Fruit fly (Drosophila melanogaster) whole organism, embryonic: ENCODE measurements around the gene ninaC.

Experiments used
- CG10147 ChIP-seq: fragments of 200-800 bp; sonication (Bioruptor generic); optimal IDR thresholded peaks from 2 replicates; lab custom pipeline; 2019; ENCODE audit warnings: missing biosample characterization, mild to moderate bottlenecking, missing genetic modification characterization, moderate library complexity
- CG10267 ChIP-seq: fragments of 200-800 bp; sonication (Bioruptor generic); optimal IDR thresholded peaks from 2 replicates; lab custom pipeline; 2018; ENCODE audit warnings: missing biosample characterization, mild to moderate bottlenecking, missing genetic modification characterization, moderate library complexity
- CG10431 ChIP-seq: fragments of 200-800 bp; sonication (Bioruptor generic); optimal IDR thresholded peaks from 3 replicates; lab custom pipeline; 2018; ENCODE audit warnings: missing biosample characterization, mild to moderate bottlenecking, missing genetic modification characterization
- CG10565 ChIP-seq: fragments of 200-800 bp; sonication (Bioruptor generic); optimal IDR thresholded peaks from 3 replicates; lab custom pipeline; 2016; ENCODE audit warnings: missing biosample characterization, mild to moderate bottlenecking, missing genetic modification characterization
- CG12155 ChIP-seq: fragments of 200-800 bp; sonication (Bioruptor generic); optimal IDR thresholded peaks from 3 replicates; lab custom pipeline; 2016; ENCODE audit warnings: missing biosample characterization, missing genetic modification characterization
- CG14860 ChIP-seq: fragments of 200-800 bp; sonication (Bioruptor generic); IDR thresholded peaks from 3 replicates; pipeline ENCODE4 v1.3.6; 2022; ENCODE audit warnings: missing biosample characterization, missing genetic modification characterization; ENCODE audit not compliant: partially characterized antibody
- CG15269 ChIP-seq: fragments of 200-800 bp; sonication (Bioruptor generic); optimal IDR thresholded peaks from 2 replicates; lab custom pipeline; 2018; ENCODE audit warnings: missing biosample characterization, mild to moderate bottlenecking, missing genetic modification characterization, moderate library complexity
- CG1832 ChIP-seq: fragments of 200-800 bp; sonication (Bioruptor generic); optimal IDR thresholded peaks from 2 replicates; lab custom pipeline; 2017; ENCODE audit warnings: missing biosample characterization, mild to moderate bottlenecking, missing genetic modification characterization, inconsistent platforms
- CG34224 ChIP-seq: fragments of 200-800 bp; sonication (Bioruptor generic); IDR thresholded peaks from 3 replicates; pipeline ENCODE4 v1.3.6; 2022; ENCODE audit warnings: missing biosample characterization, missing genetic modification characterization; ENCODE audit not compliant: partially characterized antibody
- CG4404 ChIP-seq: fragments of 200-800 bp; sonication (Bioruptor generic); IDR thresholded peaks from 2 replicates; pipeline ENCODE4 v1.3.6; 2022; ENCODE audit warnings: missing biosample characterization, missing genetic modification characterization
- CG7556 ChIP-seq: fragments of 200-800 bp; sonication (Bioruptor generic); optimal IDR thresholded peaks from 2 replicates; lab custom pipeline; 2017; ENCODE audit warnings: missing biosample characterization, mild to moderate bottlenecking, missing genetic modification characterization
- CG7963 ChIP-seq: fragments of 200-800 bp; sonication (Bioruptor generic); IDR thresholded peaks from 3 replicates; pipeline ENCODE4 v1.3.6; 2022; ENCODE audit warnings: missing biosample characterization, missing genetic modification characterization; ENCODE audit not compliant: partially characterized antibody
- CG9609 ChIP-seq: fragments of 200-800 bp; sonication (Bioruptor generic); optimal IDR thresholded peaks from 3 replicates; lab custom pipeline; 2016; ENCODE audit warnings: missing biosample characterization, missing genetic modification characterization
- CG9727 ChIP-seq: fragments of 200-800 bp; sonication (Bioruptor generic); optimal IDR thresholded peaks from 3 replicates; lab custom pipeline; 2017; ENCODE audit warnings: missing biosample characterization, mild to moderate bottlenecking, missing genetic modification characterization
- CG9932 ChIP-seq: fragments of 200-800 bp; sonication (Bioruptor generic); IDR thresholded peaks from 2 replicates; pipeline ENCODE4 v1.3.6; 2022; ENCODE audit warnings: missing biosample characterization, missing genetic modification characterization
- Elba2 ChIP-seq: fragments of 200-800 bp; sonication (Bioruptor generic); optimal IDR thresholded peaks from 3 replicates; lab custom pipeline; 2016; ENCODE audit warnings: missing biosample characterization, missing genetic modification characterization
- HLH4C ChIP-seq: fragments of 200-800 bp; sonication (Bioruptor generic); IDR thresholded peaks from 3 replicates; pipeline ENCODE4 v1.3.6; 2022; ENCODE audit warnings: missing biosample characterization, missing genetic modification characterization; ENCODE audit not compliant: partially characterized antibody
- Hr3 ChIP-seq: fragments of 200-800 bp; sonication (Bioruptor generic); optimal IDR thresholded peaks from 3 replicates; lab custom pipeline; 2016; ENCODE audit warnings: missing biosample characterization, missing genetic modification characterization
- Med ChIP-seq: fragments of 200-800 bp; sonication (Bioruptor generic); peaks from one replicate; lab custom pipeline; 2016; ENCODE audit warnings: missing biosample characterization, missing genetic modification characterization, mild to moderate bottlenecking, inconsistent platforms, moderate library complexity
- Myb ChIP-seq: fragments of 200-800 bp; sonication (Bioruptor generic); optimal IDR thresholded peaks from 2 replicates; lab custom pipeline; 2016; ENCODE audit warnings: missing biosample characterization, missing genetic modification characterization
- NC2β ChIP-seq: fragments of 200-800 bp; sonication (Bioruptor generic); optimal IDR thresholded peaks from 2 replicates; lab custom pipeline; 2016; ENCODE audit warnings: missing biosample characterization, missing genetic modification characterization
- NFAT ChIP-seq: fragments of 200-800 bp; sonication (Bioruptor generic); IDR thresholded peaks from 2 replicates; pipeline ENCODE4 v1.3.6; 2022; ENCODE audit warnings: missing biosample characterization, missing genetic modification characterization
- Neu2 ChIP-seq: fragments of 200-800 bp; sonication (Bioruptor generic); optimal IDR thresholded peaks from 3 replicates; lab custom pipeline; 2016; ENCODE audit warnings: missing biosample characterization, missing genetic modification characterization, borderline replicate concordance
- Side ChIP-seq: fragments of 200-800 bp; sonication (Bioruptor generic); optimal IDR thresholded peaks from 2 replicates; lab custom pipeline; 2016; ENCODE audit warnings: missing biosample characterization, missing genetic modification characterization
- Sin3A ChIP-seq: fragments of >200 bp; optimal IDR thresholded peaks from 2 replicates; lab custom pipeline; 2018
- amos ChIP-seq: fragments of 200-800 bp; sonication (Bioruptor generic); IDR thresholded peaks from 2 replicates; pipeline ENCODE4 v1.3.6; 2022; ENCODE audit warnings: missing biosample characterization, missing genetic modification characterization; ENCODE audit not compliant: partially characterized antibody
- caup ChIP-seq: fragments of 200-800 bp; sonication (Bioruptor generic); optimal IDR thresholded peaks from 3 replicates; lab custom pipeline; 2017; ENCODE audit warnings: missing biosample characterization, mild to moderate bottlenecking, missing genetic modification characterization, moderate library complexity; ENCODE audit not compliant: severe bottlenecking
- chn ChIP-seq: fragments of 200-800 bp; sonication (Bioruptor generic); optimal IDR thresholded peaks from 2 replicates; lab custom pipeline; 2016; ENCODE audit warnings: missing biosample characterization, missing genetic modification characterization
- crp ChIP-seq, 2 experiments: fragments of 200-800 bp; sonication (Bioruptor generic); optimal IDR thresholded peaks; 2 replicates in 1 of 2; 3 replicates in 1 of 2; lab custom pipeline; 2017; ENCODE audit warnings: missing biosample characterization in 2 of 2, missing genetic modification characterization in 2 of 2, mild to moderate bottlenecking in 1 of 2, moderate library complexity in 1 of 2
- da ChIP-seq: fragments of 200-800 bp; sonication (Bioruptor generic); optimal IDR thresholded peaks from 2 replicates; lab custom pipeline; 2016; ENCODE audit warnings: missing biosample characterization, missing genetic modification characterization
- dpn ChIP-seq, 2 experiments: fragments of 200-800 bp; sonication (Bioruptor generic); optimal IDR thresholded peaks; 3 replicates each; lab custom pipeline; 2016; ENCODE audit warnings: missing biosample characterization in 2 of 2, missing genetic modification characterization in 2 of 2
- dysf ChIP-seq: fragments of 200-800 bp; sonication (Bioruptor generic); IDR thresholded peaks from 3 replicates; pipeline ENCODE4 v1.3.6; 2022; ENCODE audit warnings: missing biosample characterization, missing genetic modification characterization
- emc ChIP-seq: fragments of 200-800 bp; sonication (Bioruptor generic); optimal IDR thresholded peaks from 2 replicates; lab custom pipeline; 2016; ENCODE audit warnings: missing biosample characterization, missing genetic modification characterization
- fd96Cb ChIP-seq: fragments of 200-800 bp; sonication (Bioruptor generic); optimal IDR thresholded peaks from 2 replicates; lab custom pipeline; 2018; ENCODE audit warnings: missing biosample characterization, mild to moderate bottlenecking, missing genetic modification characterization, moderate library complexity
- grn ChIP-seq: fragments of 200-800 bp; sonication (Bioruptor generic); optimal IDR thresholded peaks from 3 replicates; lab custom pipeline; 2017; ENCODE audit warnings: missing biosample characterization, missing genetic modification characterization
- gsb-n ChIP-seq: fragments of 200-800 bp; sonication (Bioruptor generic); optimal IDR thresholded peaks from 3 replicates; lab custom pipeline; 2018; ENCODE audit warnings: missing biosample characterization, mild to moderate bottlenecking, missing genetic modification characterization
- ham ChIP-seq: fragments of 200-800 bp; sonication (Bioruptor generic); IDR thresholded peaks from 2 replicates; pipeline ENCODE4 v1.3.6; 2022; ENCODE audit warnings: missing biosample characterization, missing genetic modification characterization
- ken ChIP-seq: fragments of 200-800 bp; sonication (Bioruptor generic); IDR thresholded peaks from 3 replicates; pipeline ENCODE4 v1.3.6; 2022; ENCODE audit warnings: missing biosample characterization, missing genetic modification characterization
- klu ChIP-seq: fragments of 200-800 bp; sonication (Bioruptor generic); IDR thresholded peaks from 2 replicates; pipeline ENCODE4 v1.3.6; 2022; ENCODE audit warnings: missing biosample characterization, missing genetic modification characterization
- pan ChIP-seq, 4 experiments: fragments of >200 bp in 3 of 4; fragments of 200-800 bp in 1 of 4; sonication (Bioruptor generic) in 1 of 4; optimal IDR thresholded peaks in 3 of 4; IDR thresholded peaks in 1 of 4; 2 replicates each; pipeline versions ENCODE4 v1.3.6 to Lab custom; 2017 to 2022; ENCODE audit warnings: missing biosample characterization in 2 of 4, missing genetic modification characterization in 2 of 4, mixed read lengths in 1 of 4
- pita ChIP-seq: fragments of 200-800 bp; sonication (Bioruptor generic); optimal IDR thresholded peaks from 2 replicates; lab custom pipeline; 2017; ENCODE audit warnings: missing biosample characterization, mild to moderate bottlenecking, missing genetic modification characterization
- so ChIP-seq: fragments of 200-800 bp; sonication (Bioruptor generic); IDR thresholded peaks from 3 replicates; pipeline ENCODE4 v1.3.6; 2022; ENCODE audit warnings: missing biosample characterization, missing genetic modification characterization
- sob ChIP-seq: fragments of 200-800 bp; sonication (Bioruptor generic); IDR thresholded peaks from 2 replicates; pipeline ENCODE4 v1.3.6; 2022; ENCODE audit warnings: missing biosample characterization, missing genetic modification characterization
- sqz ChIP-seq: fragments of 200-800 bp; sonication (Bioruptor generic); optimal IDR thresholded peaks from 3 replicates; lab custom pipeline; 2018; ENCODE audit warnings: missing biosample characterization, mild to moderate bottlenecking, missing genetic modification characterization
- tin ChIP-seq: fragments of 200-800 bp; sonication (Bioruptor generic); optimal IDR thresholded peaks from 3 replicates; lab custom pipeline; 2016; ENCODE audit warnings: missing biosample characterization, missing genetic modification characterization
- twi ChIP-seq: fragments of 200-800 bp; optimal IDR thresholded peaks from 2 replicates; lab custom pipeline; 2019; ENCODE audit warnings: missing biosample characterization, mild to moderate bottlenecking, missing genetic modification characterization, moderate library complexity
- wdn ChIP-seq: fragments of 200-800 bp; sonication (Bioruptor generic); IDR thresholded peaks from 2 replicates; pipeline ENCODE4 v1.3.6; 2022; ENCODE audit warnings: missing biosample characterization, missing genetic modification characterization
- zfh2 ChIP-seq: fragments of 200-800 bp; sonication (Bioruptor generic); optimal IDR thresholded peaks from 2 replicates; lab custom pipeline; 2016; ENCODE audit warnings: missing biosample characterization, missing genetic modification characterization

Gene ninaC

dm6 chr2L:7333184-7334025 lies 44.1 kb upstream of the ninaC start, which contains the start of gene Wnt6 (continued):
- TF ChIP-seq fd96Cb (tag; lab: Kevin White, UChicago) (peak; percentile 41), gsb-n (tag; lab: Kevin White, UChicago) (no peak), Elba2 (no peak), crp (GFP tag; optimal IDR thresholded peaks at IDR 0.05; lab: Kevin White, UChicago) (peak in 1 of 2 experiments; percentile 14), CG9727 (GFP tag; lab: Kevin White, UChicago) (peak; percentile 69), Hr3 (peak; percentile 74), Med (GFP tag; lab: Kevin White, UChicago) (peak; percentile 70), caup (GFP tag; lab: Kevin White, UChicago) (no peak), Side (GFP tag; lab: Kevin White, UChicago) (peak; percentile 53), Sin3A (no peak), CG14860 (GFP tag; lab: Robert Waterston, UW) (no peak), CG10147 (GFP tag; lab: Kevin White, UChicago) (peak; percentile 26), wdn (GFP tag; lab: Robert Waterston, UW) (no peak), Neu2 (no peak), CG9609 (GFP tag; lab: Kevin White, UChicago) (peak; percentile 49), ken (GFP tag; lab: Robert Waterston, UW) (peak; percentile 39; the same call in 2 of the 3 replicates), so (GFP tag; lab: Robert Waterston, UW) (no peak; the same call in none of the 3 replicates), chn (GFP tag; lab: Kevin White, UChicago) (peak; percentile 48), CG9932 (GFP tag; lab: Robert Waterston, UW) (peak; percentile 46; the same call in 1 of the 2 replicates), CG10431 (GFP tag; lab: Kevin White, UChicago) (peak; percentile 13), CG7963 (GFP tag; lab: Robert Waterston, UW) (no peak), HLH4C (GFP tag; lab: Robert Waterston, UW) (no peak), grn (GFP tag; lab: Kevin White, UChicago) (no peak), klu (0 out of 2 replicates have a peak, but pooled peaks have one; percentile 14), CG10565 (no peak), CG1832 (GFP tag; lab: Kevin White, UChicago) (no peak), pita (GFP tag; lab: Kevin White, UChicago) (no peak), sqz (GFP tag; lab: Kevin White, UChicago) (no peak), dysf (peak; percentile 76), CG10267 (tag; lab: Kevin White, UChicago) (peak; percentile 46), da (GFP tag; lab: Kevin White, UChicago) (no peak), CG12155 (GFP tag; lab: Kevin White, UChicago) (peak; percentile 61), NC2β (GFP tag; lab: Kevin White, UChicago) (peak; percentile 19), sob (peak; percentile 59; the same call in 1 of the 2 replicates), dpn (GFP tag; optimal IDR thresholded peaks at IDR 0.05; lab: Kevin White, UChicago) (peak; percentile 30 to 36), tin (peak; percentile 26), CG4404 (0 out of 2 replicates have a peak, but pooled peaks have one; percentile 10), CG34224 (no peak), Myb (GFP tag; lab: Kevin White, UChicago) (peak; percentile 35), CG15269 (peak; percentile 61), zfh2 (GFP tag; lab: Kevin White, UChicago) (peak; percentile 50), twi (peak; percentile 23), ham (no peak), CG7556 (GFP tag; lab: Kevin White, UChicago) (peak; percentile 93), emc (GFP tag; lab: Kevin White, UChicago) (no peak), pan (optimal IDR thresholded peaks at IDR 0.05; lab: Kevin White, UChicago) (no peak), pan (GFP tag; optimal IDR thresholded peaks at IDR 0.05 in 1 of 2, IDR thresholded peaks at IDR 0.05 in 1 of 2) (peak in 1 of 2 experiments; percentile 63), amos (GFP tag; lab: Robert Waterston, UW) (no peak), NFAT (GFP tag; lab: Robert Waterston, UW) (no peak)
